Worm (Caenorhabditis elegans): ENCODE data around the gene C05G5.2.

ce11 chrX:14708176-14708642, 38.9 kb upstream of the C05G5.2 start:
- TF ChIP-seq lin-39 (tag; optimal IDR thresholded peaks at IDR 0.05) = peak; percentile 95
- peak; percentile 84 for TF ChIP-seq egl-27 (tag; optimal IDR thresholded peaks at IDR 0.05)
- peak; percentile 50 for TF ChIP-seq ceh-82 (tag; optimal IDR thresholded peaks at IDR 0.05)
- TF ChIP-seq nhr-25 (tag; optimal IDR thresholded peaks at IDR 0.05) = peak; percentile 96
- no peak for TF ChIP-seq unc-39 (tag; optimal IDR thresholded peaks at IDR 0.05)
- peak; percentile 72 for TF ChIP-seq mdl-1 (tag; optimal IDR thresholded peaks at IDR 0.05)
- peak; percentile 79 for TF ChIP-seq nhr-43 (tag; optimal IDR thresholded peaks at IDR 0.05; ENCODE audit: poor library complexity, severe bottlenecking)

All from whole organism, L3 larva.